Fruit fly (Drosophila melanogaster): ENCODE measurements around the gene CG18641.

Gene CG18641

dm6 chr2L:2461322-2461999, 46.3 kb upstream of the CG18641 start (continued):
- TF ChIP-seq Scr (GFP tag; IDR thresholded peaks at IDR 0.05; ENCODE audit: partially characterized antibody) = peak; percentile 54
- peak; percentile 17 for TF ChIP-seq phol (tag; optimal IDR thresholded peaks at IDR 0.05)
- no peak for TF ChIP-seq az2 (GFP tag; optimal IDR thresholded peaks at IDR 0.05)
- no peak for TF ChIP-seq CoRest (tag; optimal IDR thresholded peaks at IDR 0.05)
- no peak for TF ChIP-seq eyg (GFP tag; optimal IDR thresholded peaks at IDR 0.05)
- no peak for TF ChIP-seq CG11560 (tag; IDR thresholded peaks at IDR 0.05)
- 0 out of 3 replicates have a peak, but pooled peaks have one; percentile 15 for TF ChIP-seq Opbp (GFP tag; IDR thresholded peaks at IDR 0.05; ENCODE audit: partially characterized antibody)
- TF ChIP-seq D19A (tag; optimal IDR thresholded peaks at IDR 0.05) = peak; percentile 30
- TF ChIP-seq lola (GFP tag; optimal IDR thresholded peaks at IDR 0.05) = peak in 1 of 3 experiments; percentile 55
- TF ChIP-seq CG31388 (GFP tag; optimal IDR thresholded peaks at IDR 0.05) = no peak
- TF ChIP-seq CG17612 (GFP tag; IDR thresholded peaks at IDR 0.05) = no peak
- TF ChIP-seq grau (tag; optimal IDR thresholded peaks at IDR 0.05) = peak; percentile 2
- TF ChIP-seq CG1603 (tag; optimal IDR thresholded peaks at IDR 0.05) = no peak
- no peak for TF ChIP-seq Max (GFP tag; optimal IDR thresholded peaks at IDR 0.05)
- peak; percentile 17 for TF ChIP-seq CG9727 (GFP tag; optimal IDR thresholded peaks at IDR 0.05)
- peak; percentile 20 for TF ChIP-seq CG12391 (tag; optimal IDR thresholded peaks at IDR 0.05)
- TF ChIP-seq sd (tag; optimal IDR thresholded peaks at IDR 0.05) = peak; percentile 43
- TF ChIP-seq Xrp1 (GFP tag; IDR thresholded peaks at IDR 0.05) = peak; percentile 23
- no peak for TF ChIP-seq CG17568 (GFP tag; optimal IDR thresholded peaks at IDR 0.05)
- TF ChIP-seq CG14710 (tag; optimal IDR thresholded peaks at IDR 0.05) = peak; percentile 33
- TF ChIP-seq ci (GFP tag; IDR thresholded peaks at IDR 0.05) = 0 out of 3 replicates have a peak, but pooled peaks have one; percentile 48
- peak; percentile 9 for TF ChIP-seq gsb-n (tag; optimal IDR thresholded peaks at IDR 0.05)
- peak; percentile 56 for TF ChIP-seq BEAF-32 (GFP tag; optimal IDR thresholded peaks at IDR 0.05)
- TF ChIP-seq CG2129 (GFP tag; IDR thresholded peaks at IDR 0.05; ENCODE audit: partially characterized antibody) = peak; percentile 44; the same call in 1 of the 2 replicates
- no peak for TF ChIP-seq HmgZ (tag; optimal IDR thresholded peaks at IDR 0.05)
- TF ChIP-seq CG16813 (GFP tag; IDR thresholded peaks at IDR 0.05; ENCODE audit: partially characterized antibody) = peak; percentile 46; the same call in 2 of the 3 replicates
- peak; percentile 88 for TF ChIP-seq sens (GFP tag)
- 0 out of 2 replicates have a peak, but pooled peaks have one; percentile 24 for TF ChIP-seq hbn (GFP tag; IDR thresholded peaks at IDR 0.05; ENCODE audit: partially characterized antibody)
- no peak for TF ChIP-seq pita (GFP tag; optimal IDR thresholded peaks at IDR 0.05)
- TF ChIP-seq CG13123 (GFP tag; optimal IDR thresholded peaks at IDR 0.05) = no peak
- no peak for TF ChIP-seq crc (GFP tag; optimal IDR thresholded peaks at IDR 0.05)
- peak; percentile 41 for TF ChIP-seq Med (GFP tag)
- no peak for TF ChIP-seq ro (GFP tag; IDR thresholded peaks at IDR 0.05)
- no peak for TF ChIP-seq esg (GFP tag; conservative IDR thresholded peaks at IDR 0.05)
- TF ChIP-seq gt (GFP tag; IDR thresholded peaks at IDR 0.05) = no peak
- TF ChIP-seq CG33557 (GFP tag; optimal IDR thresholded peaks at IDR 0.05) = peak; percentile 20

DNA sequence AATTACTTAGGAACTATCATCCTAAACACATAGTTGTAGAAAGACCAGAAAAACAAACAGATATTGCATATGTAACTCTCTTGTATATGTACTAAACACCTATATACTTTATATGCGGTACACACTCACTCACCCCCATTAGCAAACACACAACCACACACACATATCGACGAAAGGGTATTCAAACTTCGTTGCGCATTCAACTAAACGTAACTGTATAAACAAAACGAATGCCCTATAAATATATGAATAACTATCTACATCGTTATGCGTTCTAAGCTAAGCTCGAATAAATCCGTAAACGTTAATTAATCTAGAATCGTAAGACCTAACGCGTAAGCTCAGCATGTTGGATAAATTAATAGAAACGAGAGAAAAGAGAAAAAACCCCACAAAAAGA, 44.1 kb upstream of the CG18641 start:
- no peak for TF ChIP-seq Stat92E (GFP tag; optimal IDR thresholded peaks at IDR 0.05)
- no peak for TF ChIP-seq Pdp1 (GFP tag; optimal IDR thresholded peaks at IDR 0.05)
- peak; percentile 19 for TF ChIP-seq zen (tag; optimal IDR thresholded peaks at IDR 0.05)
- TF ChIP-seq D19A (tag; optimal IDR thresholded peaks at IDR 0.05) = peak; percentile 90
- TF ChIP-seq Mrtf (GFP tag; IDR thresholded peaks at IDR 0.05) = no peak
- peak; percentile 50 for TF ChIP-seq sens (GFP tag)
- TF ChIP-seq Rx (GFP tag; IDR thresholded peaks at IDR 0.05) = no peak
- no peak for TF ChIP-seq eyg (GFP tag; optimal IDR thresholded peaks at IDR 0.05)
- TF ChIP-seq CG7745 (tag; optimal IDR thresholded peaks at IDR 0.05) = no peak
- TF ChIP-seq Chrac-16 (GFP tag; optimal IDR thresholded peaks at IDR 0.05) = no peak

All from whole organism, embryonic.